Fruit fly (Drosophila melanogaster): ENCODE data around the gene CG8097.

DNA sequence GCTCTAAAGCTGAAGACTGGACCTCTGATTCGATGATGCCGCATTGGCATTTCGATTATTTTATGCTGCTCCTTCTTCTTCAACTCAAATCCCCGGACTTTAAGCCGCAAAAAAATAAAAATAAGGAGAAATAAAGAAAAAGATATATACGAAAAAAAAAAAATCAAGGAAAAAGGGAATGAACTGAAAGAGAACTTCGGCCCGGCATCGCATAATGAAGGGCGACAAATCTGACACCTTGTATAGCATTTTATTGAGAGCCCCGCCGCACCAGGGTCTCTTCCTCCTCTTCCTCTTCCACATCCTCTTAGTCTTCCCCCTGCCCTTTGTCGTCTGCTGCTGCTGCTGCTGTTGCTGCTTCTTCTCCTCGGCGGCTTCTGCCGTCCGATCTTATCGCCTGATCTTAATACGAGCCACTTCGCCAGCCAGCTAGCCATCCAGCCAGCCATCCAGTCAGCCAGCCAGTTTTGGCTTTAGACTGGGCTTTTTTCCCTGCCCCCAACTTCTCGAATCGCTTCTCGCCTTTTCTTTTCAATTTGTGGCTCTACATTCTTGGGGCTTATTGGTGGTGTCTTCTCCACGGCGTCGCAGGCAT, 25.9 kb downstream of the CG8097 start:
- TF ChIP-seq psq (optimal IDR thresholded peaks at IDR 0.05) = no peak
- no peak for TF ChIP-seq usp (GFP tag; optimal IDR thresholded peaks at IDR 0.05)
- TF ChIP-seq EcR (GFP tag; optimal IDR thresholded peaks at IDR 0.05) = no peak
- no peak for TF ChIP-seq pan (optimal IDR thresholded peaks at IDR 0.05)
